Worm (Caenorhabditis elegans) whole organism, early embryonic: ENCODE data around the gene col-106.

Experiments used
- B0310.2 ChIP-seq: sonication (generic microtip); optimal IDR thresholded peaks from 2 replicates; lab custom pipeline; 2016; ENCODE audit warnings: mild to moderate bottlenecking, missing genetic modification characterization, missing compliant biosample characterization
- aly-1 ChIP-seq: sonication (generic microtip); optimal IDR thresholded peaks from 2 replicates; lab custom pipeline; 2016; ENCODE audit warnings: missing genetic modification characterization, missing compliant biosample characterization
- ama-1 ChIP-seq: fragments of 150-350 bp; optimal IDR thresholded peaks from 2 replicates; lab custom pipeline; 2014
- ceh-13 ChIP-seq: fragments of 200-800 bp; sonication (Bioruptor generic); optimal IDR thresholded peaks from 2 replicates; lab custom pipeline; 2018; ENCODE audit warnings: mild to moderate bottlenecking, missing genetic modification characterization, missing compliant biosample characterization
- flt-1 ChIP-seq: fragments of 200-800 bp; sonication (Bioruptor generic); IDR thresholded peaks from 2 replicates; pipeline ENCODE4 v1.3.6; 2022; ENCODE audit warnings: missing genetic modification characterization, missing compliant biosample characterization
- hmg-4 ChIP-seq: fragments of 200-800 bp; sonication (Bioruptor generic); optimal IDR thresholded peaks from 2 replicates; lab custom pipeline; 2018; ENCODE audit warnings: mild to moderate bottlenecking, missing genetic modification characterization, missing compliant biosample characterization
- hnd-1 ChIP-seq: sonication (generic microtip); optimal IDR thresholded peaks from 2 replicates; lab custom pipeline; 2016; ENCODE audit warnings: missing genetic modification characterization, missing compliant biosample characterization
- scrt-1 ChIP-seq: fragments of 200-800 bp; sonication (Bioruptor generic); IDR thresholded peaks from 2 replicates; pipeline ENCODE4 v1.3.6; 2022; ENCODE audit warnings: missing genetic modification characterization, missing compliant biosample characterization
- tbx-11 ChIP-seq: fragments of 200-800 bp; sonication (Bioruptor generic); IDR thresholded peaks from 2 replicates; pipeline ENCODE4 v1.3.6; 2022; ENCODE audit warnings: missing genetic modification characterization, missing compliant biosample characterization
- tbx-37 ChIP-seq: fragments of 200-800 bp; sonication (Bioruptor generic); conservative IDR thresholded peaks from 2 replicates; pipeline ENCODE4 v1.3.6; 2022; ENCODE audit warnings: missing genetic modification reagents, missing genetic modification characterization, missing compliant biosample characterization
- tra-4 ChIP-seq: sonication (generic microtip); optimal IDR thresholded peaks from 2 replicates; lab custom pipeline; 2017; ENCODE audit warnings: missing genetic modification characterization, missing compliant biosample characterization

DNA sequence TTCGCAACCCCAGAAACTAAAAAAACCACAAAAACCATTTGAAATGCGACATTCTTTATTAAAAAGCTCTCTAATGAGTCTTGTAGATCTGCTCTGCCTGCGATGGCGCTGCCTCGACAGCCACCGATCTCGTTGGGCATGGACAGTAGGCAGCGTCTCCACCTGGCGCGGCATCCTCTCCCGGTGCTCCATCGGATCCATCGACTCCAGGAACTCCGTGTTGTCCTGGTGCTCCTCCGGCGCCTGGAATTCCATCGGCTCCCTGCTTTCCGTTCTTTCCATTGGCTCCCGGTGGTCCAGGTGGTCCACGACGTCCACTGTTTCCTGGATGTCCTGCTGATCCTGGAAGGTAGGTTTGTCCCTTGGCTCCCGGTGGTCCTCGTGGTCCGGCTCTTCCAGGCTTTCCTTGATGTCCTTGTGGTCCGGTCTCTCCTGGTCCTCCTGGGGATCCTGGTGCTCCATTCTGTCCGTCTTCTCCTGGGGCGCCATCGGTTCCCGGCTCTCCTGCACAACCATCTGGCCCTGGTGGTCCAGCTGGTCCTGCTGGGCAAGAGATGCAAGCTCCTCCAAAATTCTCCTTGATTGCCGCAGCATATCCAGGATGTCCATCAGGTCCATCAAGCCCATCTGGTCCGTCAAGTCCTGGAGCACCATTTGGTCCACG is 628 bp downstream of the col-106 start:
- TF ChIP-seq tra-4 (no peak), hnd-1 (no peak), flt-1 (GFP tag; lab: Robert Waterston, UW) (no peak), tbx-11 (GFP tag; lab: Robert Waterston, UW) (no peak), tbx-37 (GFP tag; lab: Robert Waterston, UW) (no peak), aly-1 (tag; lab: Kevin White, UChicago) (no peak), ceh-13 (GFP tag; lab: Kevin White, UChicago) (no peak), ama-1 (lab: Kevin White, UChicago) (no peak), scrt-1 (GFP tag; lab: Robert Waterston, UW) (no peak), B0310.2 (tag; lab: Kevin White, UChicago) (no peak), hmg-4 (no peak)
